Fruit fly (Drosophila melanogaster) whole organism, embryonic: ENCODE measurements around the gene Nse4.

Source experiments
- CG10209 ChIP-seq: fragments of 200-800 bp; sonication (Bioruptor generic); optimal IDR thresholded peaks from 3 replicates; lab custom pipeline; 2017; ENCODE audit warnings: missing biosample characterization, mild to moderate bottlenecking, missing genetic modification characterization, missing genetic modification reagents
- CG11695 ChIP-seq: fragments of 200-800 bp; sonication (Bioruptor generic); IDR thresholded peaks from 3 replicates; pipeline ENCODE4 v1.3.6; 2022; ENCODE audit warnings: missing biosample characterization, missing genetic modification characterization
- CG11696 ChIP-seq: fragments of 200-800 bp; sonication (Bioruptor generic); IDR thresholded peaks from 2 replicates; pipeline ENCODE4 v1.3.6; 2022; ENCODE audit warnings: missing biosample characterization, missing genetic modification characterization
- CG13123 ChIP-seq: fragments of 200-800 bp; sonication (Bioruptor generic); optimal IDR thresholded peaks from 2 replicates; lab custom pipeline; 2016; ENCODE audit warnings: missing biosample characterization, missing genetic modification characterization
- CG1529 ChIP-seq: fragments of 200-800 bp; sonication (Bioruptor generic); optimal IDR thresholded peaks from 3 replicates; lab custom pipeline; 2018; ENCODE audit warnings: missing biosample characterization, missing genetic modification characterization
- CG15514 ChIP-seq: fragments of 200-800 bp; sonication (Bioruptor generic); optimal IDR thresholded peaks from 3 replicates; lab custom pipeline; 2017; ENCODE audit warnings: missing biosample characterization, missing genetic modification characterization, mild to moderate bottlenecking, moderate library complexity, missing genetic modification reagents
- CG17361 ChIP-seq: fragments of 200-800 bp; sonication (Bioruptor generic); IDR thresholded peaks from 3 replicates; pipeline ENCODE4 v1.3.6; 2022; ENCODE audit warnings: missing biosample characterization, missing genetic modification characterization
- CG18619 ChIP-seq: fragments of 200-800 bp; sonication (Bioruptor generic); optimal IDR thresholded peaks from 3 replicates; lab custom pipeline; 2017; ENCODE audit warnings: missing biosample characterization, mild to moderate bottlenecking, missing genetic modification characterization
- CG18764 ChIP-seq: fragments of 200-800 bp; sonication (Bioruptor generic); optimal IDR thresholded peaks from 3 replicates; lab custom pipeline; 2016; ENCODE audit warnings: missing biosample characterization, missing genetic modification characterization
- CG31441 ChIP-seq: fragments of 200-800 bp; sonication (Bioruptor generic); IDR thresholded peaks from 2 replicates; pipeline ENCODE4 v1.3.6; 2022; ENCODE audit warnings: missing biosample characterization, missing genetic modification characterization
- CG34224 ChIP-seq: fragments of 200-800 bp; sonication (Bioruptor generic); IDR thresholded peaks from 3 replicates; pipeline ENCODE4 v1.3.6; 2022; ENCODE audit warnings: missing biosample characterization, missing genetic modification characterization; ENCODE audit not compliant: partially characterized antibody
- CG34376 ChIP-seq: fragments of 200-800 bp; sonication (Bioruptor generic); optimal IDR thresholded peaks from 2 replicates; lab custom pipeline; 2018; ENCODE audit warnings: missing biosample characterization, mild to moderate bottlenecking, missing genetic modification characterization
- CG4282 ChIP-seq: fragments of 200-800 bp; sonication (Bioruptor generic); optimal IDR thresholded peaks from 2 replicates; lab custom pipeline; 2016; ENCODE audit warnings: missing biosample characterization, missing genetic modification characterization
- CG4707 ChIP-seq: fragments of 200-800 bp; sonication (Bioruptor generic); optimal IDR thresholded peaks from 2 replicates; lab custom pipeline; 2018; ENCODE audit warnings: missing biosample characterization, mild to moderate bottlenecking, missing genetic modification characterization, moderate library complexity
- CG6654 ChIP-seq: fragments of 200-800 bp; sonication (Bioruptor generic); optimal IDR thresholded peaks from 2 replicates; lab custom pipeline; 2017; ENCODE audit warnings: missing biosample characterization, mild to moderate bottlenecking, missing genetic modification characterization
- CG6689 ChIP-seq: fragments of 200-800 bp; sonication (Bioruptor generic); IDR thresholded peaks from 2 replicates; pipeline ENCODE4 v1.3.6; 2022; ENCODE audit warnings: missing biosample characterization, missing genetic modification characterization
- CG6765 ChIP-seq: fragments of 200-800 bp; sonication (Bioruptor generic); optimal IDR thresholded peaks from 3 replicates; lab custom pipeline; 2017; ENCODE audit warnings: missing biosample characterization, mild to moderate bottlenecking, missing genetic modification characterization
- CG7745 ChIP-seq: fragments of 200-800 bp; sonication (Bioruptor generic); optimal IDR thresholded peaks from 2 replicates; lab custom pipeline; 2018; ENCODE audit warnings: missing biosample characterization, mild to moderate bottlenecking, missing genetic modification characterization, moderate library complexity
- Camta ChIP-seq: fragments of 200-800 bp; sonication (Bioruptor generic); optimal IDR thresholded peaks from 2 replicates; lab custom pipeline; 2016; ENCODE audit warnings: missing biosample characterization, missing genetic modification characterization
- Drgx ChIP-seq: fragments of 200-800 bp; sonication (Bioruptor generic); IDR thresholded peaks from 2 replicates; pipeline ENCODE4 v1.3.6; 2022; ENCODE audit warnings: missing biosample characterization, missing genetic modification characterization
- HLHmδ ChIP-seq: fragments of 200-800 bp; sonication (Bioruptor generic); optimal IDR thresholded peaks from 2 replicates; lab custom pipeline; 2018; ENCODE audit warnings: missing biosample characterization, mild to moderate bottlenecking, missing genetic modification characterization, moderate library complexity
- Hr51 ChIP-seq, 2 experiments: fragments of 200-800 bp; sonication (Bioruptor generic); optimal IDR thresholded peaks; 2 replicates in 1 of 2; 3 replicates in 1 of 2; lab custom pipeline; 2016 to 2018; ENCODE audit warnings: missing biosample characterization in 2 of 2, missing genetic modification characterization in 2 of 2, mild to moderate bottlenecking in 1 of 2, moderate library complexity in 1 of 2
- MESR4 ChIP-seq: fragments of 200-800 bp; sonication (Bioruptor generic); optimal IDR thresholded peaks from 2 replicates; lab custom pipeline; 2018; ENCODE audit warnings: missing biosample characterization, mild to moderate bottlenecking, missing genetic modification characterization, moderate library complexity
- Nf-YC ChIP-seq: fragments of 200-800 bp; optimal IDR thresholded peaks from 3 replicates; lab custom pipeline; 2019; ENCODE audit warnings: missing biosample characterization, mild to moderate bottlenecking, missing genetic modification characterization, moderate library complexity
- Optix ChIP-seq: fragments of 200-800 bp; sonication (Bioruptor generic); IDR thresholded peaks from 3 replicates; pipeline ENCODE4 v1.3.6; 2022; ENCODE audit warnings: missing biosample characterization, missing genetic modification characterization
- PHDP ChIP-seq: fragments of 200-800 bp; sonication (Bioruptor generic); optimal IDR thresholded peaks from 3 replicates; lab custom pipeline; 2018; ENCODE audit warnings: missing biosample characterization, mild to moderate bottlenecking, missing genetic modification characterization, moderate library complexity
- Pdp1 ChIP-seq, 2 experiments: fragments of 200-800 bp; sonication (Bioruptor generic); optimal IDR thresholded peaks; 3 replicates each; lab custom pipeline; 2016; ENCODE audit warnings: missing biosample characterization in 2 of 2, missing genetic modification characterization in 2 of 2, mild to moderate bottlenecking in 1 of 2, moderate library complexity in 1 of 2
- Six4 ChIP-seq: fragments of 200-800 bp; sonication (Bioruptor generic); optimal IDR thresholded peaks from 2 replicates; lab custom pipeline; 2016; ENCODE audit warnings: missing biosample characterization, missing genetic modification characterization
- Trl ChIP-seq, 3 experiments: fragments of >200 bp in 2 of 3; fragments of 200-800 bp in 1 of 3; sonication (Bioruptor generic) in 1 of 3; optimal IDR thresholded peaks; 2 replicates in 1 of 3; 3 replicates in 2 of 3; lab custom pipeline; 2016 to 2017; ENCODE audit warnings: missing biosample characterization in 1 of 3, missing genetic modification characterization in 1 of 3
- aop ChIP-seq: fragments of 200-800 bp; sonication (Bioruptor generic); IDR thresholded peaks from 2 replicates; pipeline ENCODE4 v1.3.6; 2022; ENCODE audit warnings: missing biosample characterization, missing genetic modification characterization
- chinmo ChIP-seq: fragments of 200-800 bp; sonication (Bioruptor generic); IDR thresholded peaks from 4 replicates; pipeline ENCODE4 v1.3.6; 2022; ENCODE audit warnings: missing biosample characterization, missing genetic modification characterization; ENCODE audit not compliant: partially characterized antibody
- ci ChIP-seq: fragments of 200-800 bp; sonication (Bioruptor generic); IDR thresholded peaks from 3 replicates; pipeline ENCODE4 v1.3.6; 2022; ENCODE audit warnings: missing biosample characterization, missing genetic modification characterization
- dan ChIP-seq: fragments of 200-800 bp; sonication (Bioruptor generic); IDR thresholded peaks from 2 replicates; pipeline ENCODE4 v1.3.6; 2022; ENCODE audit warnings: missing biosample characterization, missing genetic modification characterization
- dm ChIP-seq: fragments of 200-800 bp; sonication (Bioruptor generic); optimal IDR thresholded peaks from 3 replicates; lab custom pipeline; 2016; ENCODE audit warnings: missing biosample characterization, missing genetic modification characterization
- grau ChIP-seq: fragments of 200-800 bp; optimal IDR thresholded peaks from 3 replicates; lab custom pipeline; 2019; ENCODE audit warnings: missing biosample characterization, mild to moderate bottlenecking, missing genetic modification characterization, moderate library complexity
- h ChIP-seq: fragments of >200 bp; optimal IDR thresholded peaks from 2 replicates; lab custom pipeline; 2017
- mam ChIP-seq: fragments of 200-800 bp; sonication (Bioruptor generic); optimal IDR thresholded peaks from 3 replicates; lab custom pipeline; 2016; ENCODE audit warnings: missing biosample characterization, missing genetic modification characterization
- odd ChIP-seq: fragments of 200-800 bp; sonication (Bioruptor generic); optimal IDR thresholded peaks from 2 replicates; lab custom pipeline; 2017; ENCODE audit warnings: missing biosample characterization, mild to moderate bottlenecking, missing genetic modification characterization
- org-1 ChIP-seq: fragments of 200-800 bp; sonication (Bioruptor generic); optimal IDR thresholded peaks from 2 replicates; lab custom pipeline; 2017; ENCODE audit warnings: missing biosample characterization, missing genetic modification characterization
- pan ChIP-seq, 4 experiments: fragments of >200 bp in 3 of 4; fragments of 200-800 bp in 1 of 4; sonication (Bioruptor generic) in 1 of 4; optimal IDR thresholded peaks in 3 of 4; IDR thresholded peaks in 1 of 4; 2 replicates each; pipeline versions ENCODE4 v1.3.6 to Lab custom; 2017 to 2022; ENCODE audit warnings: missing biosample characterization in 2 of 4, missing genetic modification characterization in 2 of 4, mixed read lengths in 1 of 4
- ranshi ChIP-seq: fragments of 200-800 bp; sonication (Bioruptor generic); IDR thresholded peaks from 2 replicates; pipeline ENCODE4 v1.3.6; 2022; ENCODE audit warnings: missing biosample characterization, missing genetic modification characterization
- sc ChIP-seq, 3 experiments: fragments of >200 bp in 2 of 3; fragments of 200-800 bp in 1 of 3; sonication (Bioruptor generic) in 1 of 3; optimal IDR thresholded peaks; 2 replicates in 2 of 3; 3 replicates in 1 of 3; lab custom pipeline; 2017; ENCODE audit warnings: mild to moderate bottlenecking in 1 of 3, missing biosample characterization in 1 of 3, missing genetic modification characterization in 1 of 3, missing genetic modification reagents in 1 of 3
- schlank ChIP-seq: fragments of 200-800 bp; sonication (Bioruptor generic); optimal IDR thresholded peaks from 2 replicates; lab custom pipeline; 2018; ENCODE audit warnings: missing biosample characterization, mild to moderate bottlenecking, missing genetic modification characterization
- sd ChIP-seq: fragments of 200-800 bp; sonication (Bioruptor generic); optimal IDR thresholded peaks from 3 replicates; lab custom pipeline; 2018; ENCODE audit warnings: missing biosample characterization, mild to moderate bottlenecking, missing genetic modification characterization, moderate library complexity
- so ChIP-seq: fragments of 200-800 bp; sonication (Bioruptor generic); IDR thresholded peaks from 3 replicates; pipeline ENCODE4 v1.3.6; 2022; ENCODE audit warnings: missing biosample characterization, missing genetic modification characterization
- stwl ChIP-seq: fragments of 200-800 bp; sonication (Bioruptor generic); optimal IDR thresholded peaks from 3 replicates; lab custom pipeline; 2018; ENCODE audit warnings: missing biosample characterization, mild to moderate bottlenecking, missing genetic modification characterization, moderate library complexity
- sug ChIP-seq: fragments of 200-800 bp; optimal IDR thresholded peaks from 2 replicates; lab custom pipeline; 2019; ENCODE audit warnings: missing biosample characterization, mild to moderate bottlenecking, missing genetic modification characterization, moderate library complexity
- yki ChIP-seq: fragments of >200 bp; optimal IDR thresholded peaks from 3 replicates; lab custom pipeline; 2018
- zfh1 ChIP-seq: fragments of 200-800 bp; sonication (Bioruptor generic); IDR thresholded peaks from 3 replicates; pipeline ENCODE4 v1.3.6; 2022; ENCODE audit warnings: missing biosample characterization, missing genetic modification characterization

Nse4 gene

DNA sequence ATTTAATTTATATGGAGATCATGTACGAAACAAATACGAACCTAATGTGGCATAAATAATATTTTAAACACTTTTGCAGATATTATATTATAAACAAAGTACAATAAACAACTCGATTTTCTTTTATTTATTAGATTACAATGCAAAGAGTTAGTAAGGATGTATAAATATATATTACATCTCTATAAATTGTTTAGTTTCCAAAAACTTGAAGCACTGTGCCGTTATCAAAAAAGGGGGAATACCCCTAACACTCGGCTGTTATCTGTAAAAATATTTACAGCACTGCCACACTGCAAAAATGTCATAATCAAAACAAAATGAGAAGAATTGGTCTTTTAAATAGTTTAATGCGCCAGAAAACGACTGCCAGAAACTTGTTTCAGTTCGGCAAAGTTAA lies 10.7 kb upstream of the Nse4 start, which contains the start of gene CG5188 (continued):
- TF ChIP-seq dan = no peak
- peak; percentile 9 for TF ChIP-seq CG1529
- peak; percentile 63 for TF ChIP-seq PHDP (tag; lab: Kevin White, UChicago)
- TF ChIP-seq CG17361 (GFP tag; lab: Robert Waterston, UW) = peak; percentile 69; the same call in 2 of the 3 replicates
- TF ChIP-seq so = peak; percentile 26; the same call in 1 of the 3 replicates
- peak; percentile 42 for TF ChIP-seq CG34376
- TF ChIP-seq odd (GFP tag; lab: Kevin White, UChicago) = no peak
- peak; percentile 64 for TF ChIP-seq CG31441 (GFP tag; lab: Robert Waterston, UW)
- peak; percentile 90 for TF ChIP-seq stwl (tag; lab: Kevin White, UChicago)
- TF ChIP-seq CG7745 (tag; lab: Kevin White, UChicago) = no peak
- TF ChIP-seq grau = peak; percentile 69
- peak; percentile 59; the same call in 1 of the 2 replicates for TF ChIP-seq ranshi
- peak in 1 of 2 experiments; percentile 74 for TF ChIP-seq Hr51 (GFP tag; optimal IDR thresholded peaks at IDR 0.05; lab: Kevin White, UChicago)
- TF ChIP-seq dm = no peak
- peak; percentile 16 for TF ChIP-seq CG18619 (GFP tag; lab: Kevin White, UChicago)
- peak; percentile 44 for TF ChIP-seq mam (GFP tag; lab: Kevin White, UChicago)
- TF ChIP-seq CG6765 (GFP tag; lab: Kevin White, UChicago) = no peak
- TF ChIP-seq sc (optimal IDR thresholded peaks at IDR 0.05; lab: Kevin White, UChicago) = no peak
- TF ChIP-seq sc (GFP tag; optimal IDR thresholded peaks at IDR 0.05; lab: Kevin White, UChicago) = no peak
- no peak for TF ChIP-seq pan (optimal IDR thresholded peaks at IDR 0.05; lab: Kevin White, UChicago)
- TF ChIP-seq pan (GFP tag; optimal IDR thresholded peaks at IDR 0.05 in 1 of 2, IDR thresholded peaks at IDR 0.05 in 1 of 2) = peak in 1 of 2 experiments; percentile 66
- TF ChIP-seq sd (tag; lab: Kevin White, UChicago) = peak; percentile 80
- TF ChIP-seq CG4282 (GFP tag; lab: Kevin White, UChicago) = peak; percentile 6
- peak; percentile 64; the same call in 1 of the 2 replicates for TF ChIP-seq CG11696 (GFP tag; lab: Robert Waterston, UW)
- TF ChIP-seq Nf-YC (tag; lab: Kevin White, UChicago) = peak; percentile 45
- TF ChIP-seq Six4 (GFP tag; lab: Kevin White, UChicago) = peak; percentile 10
- no peak for TF ChIP-seq Optix (GFP tag; lab: Robert Waterston, UW)
- no peak for TF ChIP-seq CG6654
- no peak for TF ChIP-seq CG4707 (GFP tag; lab: Kevin White, UChicago)
- peak; percentile 35 for TF ChIP-seq sug (tag; lab: Kevin White, UChicago)
- TF ChIP-seq zfh1 (GFP tag; lab: Robert Waterston, UW) = peak; percentile 37; the same call in 1 of the 3 replicates
- TF ChIP-seq Camta (GFP tag; lab: Kevin White, UChicago) = peak; percentile 2
- TF ChIP-seq Drgx (GFP tag; lab: Robert Waterston, UW) = peak; percentile 44; the same call in 1 of the 2 replicates
- peak; percentile 44 for TF ChIP-seq CG15514
- TF ChIP-seq CG34224 (GFP tag; lab: Robert Waterston, UW) = 0 out of 3 replicates have a peak, but pooled peaks have one; percentile 39
- TF ChIP-seq org-1 (GFP tag; lab: Kevin White, UChicago) = no peak
- TF ChIP-seq h (lab: Kevin White, UChicago) = no peak
- no peak for TF ChIP-seq yki (lab: Kevin White, UChicago)
- peak; percentile 43 for TF ChIP-seq MESR4
- peak; percentile 66; the same call in 2 of the 3 replicates for TF ChIP-seq CG11695 (GFP tag; lab: Robert Waterston, UW)
- TF ChIP-seq Trl (optimal IDR thresholded peaks at IDR 0.05; lab: Kevin White, UChicago) = no peak
- TF ChIP-seq Trl (GFP tag; optimal IDR thresholded peaks at IDR 0.05; lab: Kevin White, UChicago) = no peak
- TF ChIP-seq schlank = no peak
- peak in 1 of 2 experiments; percentile 98 for TF ChIP-seq Pdp1 (GFP tag; optimal IDR thresholded peaks at IDR 0.05; lab: Kevin White, UChicago)
- peak; percentile 51 for TF ChIP-seq CG6689 (GFP tag; lab: Robert Waterston, UW)
- peak; percentile 3 for TF ChIP-seq CG13123
- no peak for TF ChIP-seq CG10209 (GFP tag; lab: Kevin White, UChicago)
- TF ChIP-seq CG18764 (GFP tag; lab: Kevin White, UChicago) = peak; percentile 43
- TF ChIP-seq ci (GFP tag; lab: Robert Waterston, UW) = peak; percentile 73; the same call in 2 of the 3 replicates
- 0 out of 4 replicates have a peak, but pooled peaks have one; percentile 20 for TF ChIP-seq chinmo
- TF ChIP-seq aop (GFP tag; lab: Robert Waterston, UW) = no peak
- TF ChIP-seq HLHmδ (GFP tag; lab: Kevin White, UChicago) = no peak
